Worm (Caenorhabditis elegans) whole organism, L3 larva: ENCODE results near the gene cyp-13A12.

Experiments
- R02D3.7 ChIP-seq: fragments of 150-350 bp; optimal IDR thresholded peaks from 2 replicates; lab custom pipeline; 2014; ENCODE audit warnings: missing biosample characterization, missing genetic modification characterization
- aly-2 ChIP-seq: fragments of 150-350 bp; optimal IDR thresholded peaks from 2 replicates; lab custom pipeline; 2014; ENCODE audit warnings: missing biosample characterization, missing genetic modification characterization
- ama-1 ChIP-seq: fragments of 150-350 bp; optimal IDR thresholded peaks from 2 replicates; lab custom pipeline; 2018
- ceh-82 ChIP-seq: fragments of 150-350 bp; optimal IDR thresholded peaks from 2 replicates; lab custom pipeline; 2014; ENCODE audit warnings: missing biosample characterization, missing genetic modification characterization
- ceh-9 ChIP-seq: sonication (generic microtip); optimal IDR thresholded peaks from 2 replicates; lab custom pipeline; 2018; ENCODE audit warnings: missing biosample characterization, missing genetic modification characterization
- daf-12 ChIP-seq: fragments of 150-350 bp; optimal IDR thresholded peaks from 2 replicates; lab custom pipeline; 2014; ENCODE audit warnings: missing biosample characterization, missing genetic modification reagents, missing genetic modification characterization
- elt-1 ChIP-seq: fragments of 150-350 bp; optimal IDR thresholded peaks from 2 replicates; lab custom pipeline; 2014; ENCODE audit warnings: missing biosample characterization, missing genetic modification characterization
- elt-2 ChIP-seq: sonication (generic microtip); optimal IDR thresholded peaks from 2 replicates; lab custom pipeline; 2016; ENCODE audit warnings: missing genetic modification reagents, mild to moderate bottlenecking, missing genetic modification characterization, missing compliant biosample characterization
- elt-3 ChIP-seq, 3 experiments: fragments of 150-350 bp in 1 of 3; sonication (generic microtip) in 2 of 3; optimal IDR thresholded peaks; 2 replicates in 2 of 3; 4 replicates in 1 of 3; lab custom pipeline; 2014 to 2017; ENCODE audit warnings: missing biosample characterization in 3 of 3, missing genetic modification characterization in 3 of 3
- eor-1 ChIP-seq, 2 experiments: fragments of 150-350 bp; optimal IDR thresholded peaks; 2 replicates each; lab custom pipeline; 2014 to 2018; ENCODE audit warnings: missing biosample characterization in 2 of 2, missing genetic modification characterization in 2 of 2
- fkh-10 ChIP-seq: sonication (generic microtip); optimal IDR thresholded peaks from 2 replicates; lab custom pipeline; 2017; ENCODE audit warnings: missing biosample characterization, missing genetic modification reagents, missing genetic modification characterization
- fkh-2 ChIP-seq: fragments of 150-350 bp; optimal IDR thresholded peaks from 2 replicates; lab custom pipeline; 2014; ENCODE audit warnings: missing biosample characterization, missing genetic modification reagents, missing genetic modification characterization
- lin-15B ChIP-seq: fragments of 150-350 bp; optimal IDR thresholded peaks from 2 replicates; lab custom pipeline; 2014; ENCODE audit warnings: missing biosample characterization, missing genetic modification characterization
- lin-39 ChIP-seq: fragments of 150-350 bp; optimal IDR thresholded peaks from 2 replicates; lab custom pipeline; 2018; ENCODE audit warnings: missing biosample characterization, missing genetic modification reagents, missing genetic modification characterization
- mdl-1 ChIP-seq: fragments of 150-350 bp; optimal IDR thresholded peaks from 2 replicates; lab custom pipeline; 2014; ENCODE audit warnings: missing biosample characterization, missing genetic modification characterization
- mml-1 ChIP-seq: fragments of 150-350 bp; sonication (generic microtip); optimal IDR thresholded peaks from 3 replicates; lab custom pipeline; 2014; ENCODE audit warnings: missing biosample characterization, missing genetic modification characterization
- nfya-1 ChIP-seq: sonication (generic microtip); optimal IDR thresholded peaks from 2 replicates; lab custom pipeline; 2017; ENCODE audit warnings: missing genetic modification characterization, mild to moderate bottlenecking, missing compliant biosample characterization, antibody characterized with exemption, moderate library complexity; ENCODE audit not compliant: insufficient read depth
- nhr-11 ChIP-seq: fragments of 150-350 bp; optimal IDR thresholded peaks from 2 replicates; lab custom pipeline; 2014; ENCODE audit warnings: missing biosample characterization, missing genetic modification characterization
- nhr-23 ChIP-seq: fragments of 150-350 bp; optimal IDR thresholded peaks from 2 replicates; lab custom pipeline; 2014; ENCODE audit warnings: missing biosample characterization, missing genetic modification reagents, missing genetic modification characterization
- nhr-237 ChIP-seq: fragments of 150-350 bp; optimal IDR thresholded peaks from 2 replicates; lab custom pipeline; 2014; ENCODE audit warnings: missing biosample characterization, missing genetic modification characterization
- nhr-43 ChIP-seq: sonication (generic microtip); optimal IDR thresholded peaks from 2 replicates; lab custom pipeline; 2016; ENCODE audit warnings: mild to moderate bottlenecking, missing genetic modification characterization, missing compliant biosample characterization; ENCODE audit not compliant: poor library complexity, severe bottlenecking
- nhr-67 ChIP-seq: fragments of 150-350 bp; optimal IDR thresholded peaks from 2 replicates; lab custom pipeline; 2014; ENCODE audit warnings: missing biosample characterization, missing genetic modification characterization
- pha-4 ChIP-seq: fragments of 150-350 bp; optimal IDR thresholded peaks from 2 replicates; lab custom pipeline; 2014; ENCODE audit warnings: missing biosample characterization, missing genetic modification reagents, missing genetic modification characterization
- pqm-1 ChIP-seq: fragments of 150-350 bp; optimal IDR thresholded peaks from 2 replicates; lab custom pipeline; 2017; ENCODE audit warnings: missing biosample characterization, missing genetic modification characterization, inconsistent platforms
- sea-2 ChIP-seq: fragments of 150-350 bp; sonication (generic microtip); optimal IDR thresholded peaks from 4 replicates; lab custom pipeline; 2014; ENCODE audit warnings: missing biosample characterization, missing genetic modification reagents, missing genetic modification characterization
- skn-1 ChIP-seq: fragments of 150-350 bp; optimal IDR thresholded peaks from 2 replicates; lab custom pipeline; 2014; ENCODE audit warnings: missing biosample characterization, missing genetic modification characterization
- unc-39 ChIP-seq: sonication (generic microtip); optimal IDR thresholded peaks from 4 replicates; lab custom pipeline; 2017; ENCODE audit warnings: missing biosample characterization, missing genetic modification characterization
- unc-62 ChIP-seq: fragments of 150-350 bp; sonication (generic microtip); optimal IDR thresholded peaks from 4 replicates; lab custom pipeline; 2014; ENCODE audit warnings: missing biosample characterization, missing genetic modification reagents, missing genetic modification characterization
- ztf-11 ChIP-seq: fragments of 150-350 bp; optimal IDR thresholded peaks from 2 replicates; lab custom pipeline; 2014; ENCODE audit warnings: missing biosample characterization, missing genetic modification characterization

cyp-13A12 gene

DNA sequence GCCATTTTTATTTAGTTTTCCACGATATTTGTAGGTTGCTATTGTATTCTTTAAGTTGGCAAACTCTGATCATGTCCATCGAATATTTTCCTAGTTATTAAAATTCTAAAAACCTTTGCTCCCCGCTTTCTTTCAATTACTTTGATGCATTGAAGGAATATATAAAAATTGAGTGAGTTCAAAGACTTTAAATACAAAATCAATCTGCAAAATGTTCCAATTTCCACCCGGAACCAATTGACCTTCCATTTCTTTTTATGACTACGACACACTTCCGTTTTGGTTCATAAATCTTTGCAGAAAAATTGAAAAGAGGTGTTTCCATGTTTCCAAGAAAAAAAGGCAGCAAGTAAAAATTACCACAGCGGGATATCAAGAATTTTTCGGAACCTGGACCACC lies 15.4 kb downstream of the cyp-13A12 start, which contains the start of gene F54F12.2:
Gene F54F12.2 (plus strand): TSS at position 301 of the 400 bp plus-strand sequence.
- no peak for TF ChIP-seq eor-1 (tag; optimal IDR thresholded peaks at IDR 0.05; lab: Kevin White, UChicago)
- TF ChIP-seq nhr-11 = no peak
- no peak for TF ChIP-seq nfya-1 (tag; lab: Kevin White, UChicago)
- no peak for TF ChIP-seq nhr-237 (tag; lab: Kevin White, UChicago)
- no peak for TF ChIP-seq sea-2 (GFP tag; lab: Kevin White, UChicago)
- no peak for TF ChIP-seq pha-4 (tag; lab: Kevin White, UChicago)

DNA sequence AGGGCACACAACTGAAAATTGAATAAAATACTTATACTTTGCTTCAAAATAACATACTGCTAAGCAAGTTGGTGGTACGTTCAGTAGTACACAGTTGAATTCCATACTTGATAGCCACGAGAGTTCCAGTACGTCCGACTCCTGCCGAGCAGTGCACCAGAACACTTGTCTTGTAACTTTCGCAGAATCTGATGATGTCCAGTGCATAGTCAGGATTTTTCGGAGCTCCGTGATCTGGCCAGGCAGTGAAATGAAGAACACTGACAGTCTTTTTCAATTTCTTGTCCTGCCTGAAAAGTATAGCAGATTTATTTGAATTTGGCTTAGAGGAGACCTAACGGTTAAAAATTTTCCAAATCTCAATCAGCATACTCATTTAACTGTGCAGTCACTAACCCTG lies 25.6 kb downstream of the cyp-13A12 start:
- TF ChIP-seq elt-2 (tag; lab: Kevin White, UChicago) = no peak
- no peak for TF ChIP-seq pha-4 (tag; lab: Kevin White, UChicago)
- no peak for TF ChIP-seq nhr-67
- TF ChIP-seq aly-2 = no peak
- no peak for TF ChIP-seq ceh-9 (tag; lab: Kevin White, UChicago)
- TF ChIP-seq fkh-10 (GFP tag; lab: Kevin White, UChicago) = no peak
- TF ChIP-seq elt-3 (tag; optimal IDR thresholded peaks at IDR 0.05; lab: Kevin White, UChicago) = no peak
- TF ChIP-seq ceh-82 (tag; lab: Kevin White, UChicago) = no peak
- no peak for TF ChIP-seq fkh-2 (tag; lab: Kevin White, UChicago)

DNA sequence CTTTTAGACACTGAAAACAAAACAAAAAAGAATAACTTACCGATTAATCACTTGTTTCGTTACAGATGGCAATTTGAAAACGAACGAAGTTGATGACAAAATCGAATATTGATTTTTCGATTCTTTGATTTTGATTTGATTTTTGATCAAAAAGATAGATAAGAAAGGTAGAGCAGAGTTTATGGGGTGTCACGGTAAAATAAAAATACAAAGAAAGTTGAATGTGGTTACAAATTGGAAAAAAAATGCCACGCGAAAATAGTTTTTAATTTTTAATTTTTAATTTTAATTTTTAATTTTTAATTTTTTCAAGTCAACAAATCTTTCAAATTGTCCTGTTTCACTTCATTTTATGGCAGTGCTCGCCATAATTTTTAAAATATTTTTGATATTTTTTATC lies 31.0 kb downstream of the cyp-13A12 start, which contains the start of gene F54F12.1:
Gene F54F12.1 (minus strand): TSS at position 101 of the 400 bp plus-strand sequence.
- TF ChIP-seq mdl-1 (tag; lab: Kevin White, UChicago) (no peak), nhr-237 (tag; lab: Kevin White, UChicago) (no peak), unc-62 (GFP tag; lab: Kevin White, UChicago) (no peak), pha-4 (tag; lab: Kevin White, UChicago) (no peak), ama-1 (lab: Kevin White, UChicago) (no peak), sea-2 (GFP tag; lab: Kevin White, UChicago) (no peak), elt-2 (tag; lab: Kevin White, UChicago) (no peak), nhr-23 (tag; lab: Kevin White, UChicago) (no peak), lin-15B (tag; lab: Kevin White, UChicago) (no peak), elt-1 (tag; lab: Kevin White, UChicago) (no peak), daf-12 (no peak), skn-1 (tag; lab: Kevin White, UChicago) (no peak)

DNA sequence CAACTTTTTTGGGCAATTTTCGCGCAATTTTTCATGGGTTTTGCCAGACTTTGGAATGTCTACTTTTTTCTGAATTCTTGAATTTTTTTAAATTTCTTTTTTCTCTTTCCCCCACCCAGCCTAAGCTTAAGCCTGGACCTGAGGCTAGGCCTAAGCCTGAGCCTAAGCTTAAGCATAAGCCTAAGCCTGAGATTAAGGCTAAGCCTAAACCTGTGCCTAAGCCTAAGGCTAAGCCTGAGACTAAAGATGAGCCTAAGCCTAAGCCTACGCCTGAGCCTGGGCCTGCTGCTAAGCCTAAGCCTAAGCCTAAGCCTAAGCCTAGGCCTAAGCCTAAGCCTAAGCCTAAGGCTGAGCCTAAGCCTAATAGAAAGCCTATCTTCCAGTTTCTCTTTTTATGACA lies 31.9 kb downstream of the cyp-13A12 start:
- TF ChIP-seq ztf-11 = no peak
- no peak for TF ChIP-seq sea-2 (GFP tag; lab: Kevin White, UChicago)

DNA sequence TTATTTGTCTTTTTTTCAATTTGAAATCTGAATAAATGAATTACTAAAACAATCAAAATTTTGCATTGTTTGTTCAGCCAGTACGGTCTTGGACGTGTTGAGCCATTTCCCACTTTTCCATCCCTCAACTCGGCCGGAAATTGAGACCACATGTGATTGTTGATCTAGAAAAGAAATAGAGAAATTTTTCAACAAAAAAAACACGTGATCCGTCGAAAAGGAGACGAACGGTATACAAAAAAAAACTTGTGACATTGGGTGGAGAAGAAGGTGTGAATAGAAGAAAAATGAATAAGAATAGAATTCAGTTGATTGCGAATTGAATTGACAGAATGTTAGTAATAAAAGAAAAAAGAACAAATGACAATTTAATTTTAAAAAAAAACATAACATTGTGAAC lies 32.4 kb downstream of the cyp-13A12 start:
- TF ChIP-seq pqm-1 (tag; lab: Kevin White, UChicago) (no peak), mdl-1 (tag; lab: Kevin White, UChicago) (no peak), ceh-9 (tag; lab: Kevin White, UChicago) (no peak), fkh-10 (GFP tag; lab: Kevin White, UChicago) (no peak), unc-39 (tag; lab: Kevin White, UChicago) (no peak), daf-12 (no peak), nhr-237 (tag; lab: Kevin White, UChicago) (no peak), lin-15B (tag; lab: Kevin White, UChicago) (no peak), pha-4 (tag; lab: Kevin White, UChicago) (no peak), nfya-1 (tag; lab: Kevin White, UChicago) (no peak), nhr-11 (no peak), mml-1 (tag; lab: Kevin White, UChicago) (no peak), nhr-43 (no peak), lin-39 (tag; lab: Kevin White, UChicago) (no peak), ceh-82 (tag; lab: Kevin White, UChicago) (no peak), R02D3.7 (tag; lab: Kevin White, UChicago) (no peak), elt-3 (tag; optimal IDR thresholded peaks at IDR 0.05; lab: Kevin White, UChicago) (no peak)
- TF ChIP-seq, all 47 proteins: peak for 0

DNA sequence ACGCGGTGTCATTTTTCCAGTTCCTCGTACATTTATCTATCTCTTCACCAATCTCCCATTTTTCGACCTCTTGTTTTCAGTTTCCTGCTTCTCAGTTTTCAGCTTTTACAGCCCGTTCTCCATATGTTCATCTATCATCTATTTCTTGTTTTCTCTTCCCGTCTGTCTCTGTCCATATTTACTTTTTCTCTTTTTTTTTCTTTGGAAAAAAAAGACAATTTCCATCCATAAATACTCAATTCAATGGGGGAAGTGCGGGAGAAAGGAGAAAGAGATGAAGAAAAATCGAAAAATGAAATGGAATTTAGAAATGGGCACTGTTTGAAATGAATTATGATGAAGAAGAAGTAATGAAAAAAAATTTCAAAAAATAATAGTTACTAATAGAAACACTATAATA lies 33.8 kb downstream of the cyp-13A12 start:
- TF ChIP-seq mdl-1 (tag; lab: Kevin White, UChicago) (no peak), pha-4 (tag; lab: Kevin White, UChicago) (peak; percentile 97)
- TF ChIP-seq, all 47 proteins: peak for 1
